Worm (Caenorhabditis elegans) whole organism, L4 larva: ENCODE data around the gene cwf-19L2.

Experiments
- F37D6.2 ChIP-seq: sonication (generic microtip); optimal IDR thresholded peaks from 2 replicates; lab custom pipeline; 2016; ENCODE audit warnings: mild to moderate bottlenecking, missing genetic modification characterization, missing compliant biosample characterization
- R02D3.7 ChIP-seq: fragments of 150-350 bp; sonication (generic microtip); optimal IDR thresholded peaks from 3 replicates; lab custom pipeline; 2014; ENCODE audit warnings: missing biosample characterization, missing genetic modification characterization
- ZK337.2 ChIP-seq: fragments of 200-800 bp; sonication (Bioruptor generic); IDR thresholded peaks from 2 replicates; pipeline ENCODE4 v1.3.6; 2022; ENCODE audit warnings: missing genetic modification reagents, missing genetic modification characterization, missing compliant biosample characterization
- ZK546.5 ChIP-seq, 2 experiments: sonication (generic microtip); optimal IDR thresholded peaks; 2 replicates each; lab custom pipeline; 2017; ENCODE audit warnings: missing biosample characterization in 2 of 2, missing genetic modification characterization in 2 of 2
- aha-1 ChIP-seq: fragments of 150-350 bp; peaks from one replicate; lab custom pipeline; 2014; ENCODE audit warnings: missing biosample characterization, missing genetic modification characterization
- aly-2 ChIP-seq: sonication (generic microtip); optimal IDR thresholded peaks from 2 replicates; lab custom pipeline; 2018; ENCODE audit warnings: missing biosample characterization, missing genetic modification characterization
- ceh-28 ChIP-seq: fragments of 150-350 bp; optimal IDR thresholded peaks from 2 replicates; lab custom pipeline; 2014; ENCODE audit warnings: missing biosample characterization, missing genetic modification reagents, missing genetic modification characterization
- ces-1 ChIP-seq: fragments of 150-350 bp; sonication (generic microtip); optimal IDR thresholded peaks from 4 replicates; lab custom pipeline; 2014; ENCODE audit warnings: missing biosample characterization, missing genetic modification reagents, missing genetic modification characterization
- daf-12 ChIP-seq: fragments of 150-350 bp; optimal IDR thresholded peaks from 2 replicates; lab custom pipeline; 2014; ENCODE audit warnings: missing biosample characterization, missing genetic modification reagents, missing genetic modification characterization
- daf-16 ChIP-seq, 3 experiments: sonication (generic microtip); optimal IDR thresholded peaks; 2 replicates each; lab custom pipeline; 2016 to 2017; ENCODE audit warnings: missing genetic modification characterization in 3 of 3, missing genetic modification reagents in 3 of 3, mild to moderate bottlenecking in 2 of 3, missing compliant biosample characterization in 2 of 3, missing biosample characterization in 1 of 3, moderate library complexity in 1 of 3
- daf-19 ChIP-seq: fragments of 200-800 bp; sonication (Bioruptor generic); conservative IDR thresholded peaks from 2 replicates; pipeline ENCODE4 v1.3.6; 2022; ENCODE audit warnings: missing genetic modification characterization, missing compliant biosample characterization
- daf-8 ChIP-seq: fragments of 200-800 bp; sonication (Bioruptor generic); IDR thresholded peaks from 2 replicates; pipeline ENCODE4 v1.3.6; 2022; ENCODE audit warnings: missing genetic modification characterization, missing compliant biosample characterization
- dmd-6 ChIP-seq: fragments of 200-800 bp; sonication (Bioruptor generic); IDR thresholded peaks from 2 replicates; pipeline ENCODE4 v1.3.6; 2022; ENCODE audit warnings: missing genetic modification reagents, missing genetic modification characterization, missing compliant biosample characterization
- dmd-8 ChIP-seq: fragments of 200-800 bp; sonication (Bioruptor generic); IDR thresholded peaks from 2 replicates; pipeline ENCODE4 v1.3.6; 2022; ENCODE audit warnings: missing genetic modification characterization, missing compliant biosample characterization
- egl-27 ChIP-seq: sonication (generic microtip); optimal IDR thresholded peaks from 3 replicates; lab custom pipeline; 2017; ENCODE audit warnings: missing biosample characterization, missing genetic modification reagents, missing genetic modification characterization
- fkh-10 ChIP-seq: fragments of 150-350 bp; optimal IDR thresholded peaks from 2 replicates; lab custom pipeline; 2014; ENCODE audit warnings: missing biosample characterization, missing genetic modification reagents, missing genetic modification characterization
- lim-7 ChIP-seq: fragments of 200-800 bp; sonication (Bioruptor generic); IDR thresholded peaks from 2 replicates; pipeline ENCODE4 v1.3.6; 2022; ENCODE audit warnings: missing genetic modification characterization, missing compliant biosample characterization
- lin-1 ChIP-seq: fragments of 200-800 bp; sonication (Bioruptor generic); IDR thresholded peaks from 2 replicates; pipeline ENCODE4 v1.3.6; 2022; ENCODE audit warnings: missing genetic modification reagents, missing genetic modification characterization, missing compliant biosample characterization
- lin-13 ChIP-seq: fragments of 150-350 bp; optimal IDR thresholded peaks from 2 replicates; lab custom pipeline; 2014; ENCODE audit warnings: missing biosample characterization, missing genetic modification reagents, missing genetic modification characterization
- lin-15B ChIP-seq: fragments of 150-350 bp; sonication (generic microtip); optimal IDR thresholded peaks from 3 replicates; lab custom pipeline; 2014; ENCODE audit warnings: missing biosample characterization, missing genetic modification characterization
- lin-39 ChIP-seq: fragments of 150-350 bp; optimal IDR thresholded peaks from 2 replicates; lab custom pipeline; 2014; ENCODE audit warnings: missing biosample characterization, missing genetic modification reagents, missing genetic modification characterization
- lir-3 ChIP-seq: sonication (generic microtip); optimal IDR thresholded peaks from 2 replicates; lab custom pipeline; 2016; ENCODE audit warnings: mild to moderate bottlenecking, missing genetic modification characterization, missing compliant biosample characterization
- lsy-2 ChIP-seq, 2 experiments: fragments of 150-350 bp in 1 of 2; sonication (generic microtip) in 1 of 2; optimal IDR thresholded peaks; 2 replicates each; lab custom pipeline; 2014 to 2017; ENCODE audit warnings: missing biosample characterization in 2 of 2, missing genetic modification characterization in 2 of 2
- mdl-1 ChIP-seq, 2 experiments: fragments of 150-350 bp in 1 of 2; sonication (generic microtip) in 1 of 2; optimal IDR thresholded peaks; 2 replicates each; lab custom pipeline; 2014 to 2017; ENCODE audit warnings: missing biosample characterization in 2 of 2, missing genetic modification characterization in 2 of 2
- mdt-29 ChIP-seq: fragments of 200-800 bp; sonication (Bioruptor generic); IDR thresholded peaks from 2 replicates; pipeline ENCODE4 v1.3.6; 2022; ENCODE audit warnings: missing genetic modification reagents, missing genetic modification characterization, missing compliant biosample characterization
- mep-1 ChIP-seq: fragments of 150-350 bp; sonication (generic microtip); optimal IDR thresholded peaks from 3 replicates; lab custom pipeline; 2014; ENCODE audit warnings: missing biosample characterization, missing genetic modification characterization
- mes-2 ChIP-seq: sonication (generic microtip); optimal IDR thresholded peaks from 2 replicates; lab custom pipeline; 2016; ENCODE audit warnings: missing genotype, mild to moderate bottlenecking, missing genetic modification characterization, missing compliant biosample characterization; ENCODE audit not compliant: poor library complexity, severe bottlenecking
- nhr-28 ChIP-seq: fragments of 150-350 bp; optimal IDR thresholded peaks from 2 replicates; lab custom pipeline; 2014; ENCODE audit warnings: missing biosample characterization, missing genetic modification characterization
- sdz-12 ChIP-seq: fragments of 200-800 bp; sonication (Bioruptor generic); optimal IDR thresholded peaks from 2 replicates; lab custom pipeline; 2018; ENCODE audit warnings: mild to moderate bottlenecking, missing genetic modification characterization, missing compliant biosample characterization
- spr-3 ChIP-seq: fragments of 200-800 bp; sonication (Bioruptor generic); optimal IDR thresholded peaks from 2 replicates; lab custom pipeline; 2018; ENCODE audit warnings: mild to moderate bottlenecking, missing genetic modification characterization, missing compliant biosample characterization
- tra-1 ChIP-seq: fragments of 200-800 bp; sonication (Bioruptor generic); IDR thresholded peaks from 2 replicates; pipeline ENCODE4 v1.3.6; 2022; ENCODE audit warnings: missing genetic modification reagents, missing genetic modification characterization, missing compliant biosample characterization
- unc-130 ChIP-seq: sonication (generic microtip); optimal IDR thresholded peaks from 2 replicates; lab custom pipeline; 2016; ENCODE audit warnings: missing genetic modification reagents, missing genetic modification characterization, missing compliant biosample characterization
- unc-62 ChIP-seq, 3 experiments: fragments of 150-350 bp in 1 of 3; sonication (generic microtip); optimal IDR thresholded peaks in 2 of 3; peaks in 1 of 3; 1 replicate in 1 of 3; 2 replicates in 2 of 3; lab custom pipeline; 2014 to 2017; ENCODE audit warnings: missing biosample characterization in 3 of 3, missing genetic modification characterization in 3 of 3, missing genetic modification reagents in 3 of 3, missing genotype in 1 of 3
- zfp-2 ChIP-seq: sonication (generic microtip); optimal IDR thresholded peaks from 2 replicates; lab custom pipeline; 2016; ENCODE audit warnings: mild to moderate bottlenecking, missing genetic modification characterization, missing compliant biosample characterization

The cwf-19L2 gene

ce11 chrIII:7293075-7293684 lies at the start of gene cwf-19L2:
TSS of gene cwf-19L2 (plus strand) at chrIII:7293634.
- TF ChIP-seq sdz-12 (GFP tag; lab: Kevin White, UChicago): no peak
- TF ChIP-seq F37D6.2 (tag; lab: Kevin White, UChicago): no peak
- peak; percentile 27 for TF ChIP-seq mes-2 (tag; lab: Kevin White, UChicago)
- no peak for TF ChIP-seq mep-1 (tag; lab: Kevin White, UChicago)
- TF ChIP-seq aly-2 (tag; lab: Kevin White, UChicago): no peak
- TF ChIP-seq tra-1 (GFP tag; lab: Robert Waterston, UW): no peak
- no peak for TF ChIP-seq dmd-8 (GFP tag; lab: Robert Waterston, UW)
- no peak for TF ChIP-seq lir-3 (tag; lab: Kevin White, UChicago)
- peak; percentile 21 for TF ChIP-seq aha-1 (tag; lab: Kevin White, UChicago)
- no peak for TF ChIP-seq spr-3 (GFP tag; lab: Kevin White, UChicago)
- peak in 1 of 2 experiments; percentile 87 for TF ChIP-seq lsy-2 (tag; optimal IDR thresholded peaks at IDR 0.05; lab: Kevin White, UChicago)
- peak; percentile 31 for TF ChIP-seq unc-130
- no peak for TF ChIP-seq daf-12 (tag; lab: Kevin White, UChicago)
- no peak for TF ChIP-seq lin-1
- no peak for TF ChIP-seq unc-62 (GFP tag; optimal IDR thresholded peaks at IDR 0.05 in 1 of 2; lab: Kevin White, UChicago)
- TF ChIP-seq unc-62 (tag; optimal IDR thresholded peaks at IDR 0.05; lab: Kevin White, UChicago): no peak
- no peak for TF ChIP-seq lim-7 (GFP tag; lab: Robert Waterston, UW)
- TF ChIP-seq, all 104 proteins: peak for 4

ce11 chrIII:7246389-7246788 lies 47.0 kb upstream of the cwf-19L2 start:
- TF ChIP-seq egl-27 (tag; lab: Kevin White, UChicago): no peak
- TF ChIP-seq ZK546.5 (tag; optimal IDR thresholded peaks at IDR 0.05; lab: Kevin White, UChicago): no peak
- TF ChIP-seq ces-1 (GFP tag; lab: Kevin White, UChicago): peak; percentile 59
- peak; percentile 64 for TF ChIP-seq fkh-10
- TF ChIP-seq zfp-2 (tag; lab: Kevin White, UChicago): no peak

DNA sequence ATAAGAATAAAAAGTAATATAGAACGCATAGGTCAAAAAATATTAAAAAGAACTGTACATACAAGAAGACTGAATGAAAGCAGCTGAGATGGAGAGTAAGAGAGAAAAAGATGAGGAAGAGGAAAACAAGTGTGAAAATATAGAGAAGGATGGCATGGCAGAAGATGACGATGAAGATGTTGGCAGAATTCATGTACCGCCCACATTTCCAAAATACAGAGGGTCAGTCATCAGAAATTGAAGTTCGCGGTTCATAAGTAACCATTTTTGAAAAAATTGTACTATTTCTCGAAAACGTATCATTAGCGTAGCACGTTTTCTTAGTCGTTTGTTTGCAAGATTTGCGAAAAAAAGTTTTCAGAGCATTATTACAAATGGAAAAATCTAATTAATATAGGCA lies 45.7 kb upstream of the cwf-19L2 start, which contains the start of gene zmp-6:
TSS of gene zmp-6 (minus strand) at position 101 of the 400 bp plus-strand sequence.
- no peak for TF ChIP-seq daf-8 (GFP tag; lab: Robert Waterston, UW)
- no peak for TF ChIP-seq ZK337.2 (GFP tag; lab: Robert Waterston, UW)
- peak in 1 of 2 experiments; percentile 44 for TF ChIP-seq unc-62 (GFP tag; optimal IDR thresholded peaks at IDR 0.05 in 1 of 2; lab: Kevin White, UChicago)
- TF ChIP-seq unc-62 (tag; optimal IDR thresholded peaks at IDR 0.05; lab: Kevin White, UChicago): no peak
- no peak for TF ChIP-seq ceh-28 (tag; lab: Kevin White, UChicago)
- TF ChIP-seq dmd-8 (GFP tag; lab: Robert Waterston, UW): no peak
- no peak for TF ChIP-seq daf-19 (GFP tag; lab: Robert Waterston, UW)

DNA sequence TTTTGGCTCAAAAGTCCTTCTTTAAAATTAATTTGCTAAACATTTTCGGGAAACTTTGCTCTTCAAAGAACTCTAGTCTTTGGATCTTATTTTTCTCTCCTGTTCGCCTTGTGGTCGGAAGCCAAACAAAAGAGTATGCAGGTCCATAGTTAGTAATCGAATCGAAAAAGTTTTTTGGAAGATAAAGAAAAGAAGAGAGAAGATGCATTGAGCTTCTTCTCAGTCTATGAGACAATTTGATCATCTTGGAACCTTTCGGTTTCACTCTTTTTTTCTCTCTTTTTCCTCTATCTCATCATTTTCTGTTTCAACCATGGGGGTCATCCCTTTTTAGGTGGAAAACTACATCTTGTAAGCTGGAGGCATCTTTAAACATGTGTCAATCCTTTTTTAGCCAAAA lies 39.8 kb upstream of the cwf-19L2 start:
- TF ChIP-seq daf-12 (tag; lab: Kevin White, UChicago) (no peak), mdl-1 (tag; optimal IDR thresholded peaks at IDR 0.05; lab: Kevin White, UChicago) (no peak), sdz-12 (GFP tag; lab: Kevin White, UChicago) (no peak), lin-15B (tag; lab: Kevin White, UChicago) (no peak), fkh-10 (peak; percentile 91), dmd-6 (no peak), lin-39 (tag; lab: Kevin White, UChicago) (no peak), lin-13 (GFP tag; lab: Kevin White, UChicago) (no peak), R02D3.7 (tag; lab: Kevin White, UChicago) (no peak), tra-1 (GFP tag; lab: Robert Waterston, UW) (no peak), ces-1 (GFP tag; lab: Kevin White, UChicago) (peak; percentile 80), unc-62 (GFP tag; optimal IDR thresholded peaks at IDR 0.05 in 1 of 2; lab: Kevin White, UChicago) (no peak), unc-62 (tag; optimal IDR thresholded peaks at IDR 0.05; lab: Kevin White, UChicago) (no peak), daf-16 (GFP tag; optimal IDR thresholded peaks at IDR 0.05; lab: Kevin White, UChicago) (no peak), daf-16 (tag; optimal IDR thresholded peaks at IDR 0.05; lab: Kevin White, UChicago) (no peak), nhr-28 (tag; lab: Kevin White, UChicago) (no peak), mdt-29 (GFP tag; lab: Robert Waterston, UW) (no peak)
